Fruit fly (Drosophila melanogaster): Measurements from ENCODE around the gene ND-13B.

The ND-13B gene

DNA sequence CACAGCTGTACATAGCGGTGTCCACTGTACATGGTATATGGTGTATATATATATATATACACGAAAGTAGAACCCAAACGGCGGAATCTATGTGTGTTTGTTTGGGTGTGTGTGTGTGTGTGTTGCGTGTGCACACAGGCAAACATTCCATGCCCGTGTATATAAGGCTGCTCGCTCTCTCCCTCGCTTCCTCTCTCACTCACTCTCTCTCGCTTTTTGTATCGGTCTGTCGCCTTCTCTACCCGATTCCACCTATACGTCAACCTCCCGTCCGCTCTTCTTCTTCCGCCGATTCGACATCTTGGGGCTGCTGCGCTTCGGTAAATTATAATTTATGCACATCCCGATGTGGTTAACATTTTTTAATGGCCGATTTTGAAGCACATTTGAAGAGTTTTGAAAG lies 19.8 kb downstream of the ND-13B start (continued):
- TF ChIP-seq Eip74EF (GFP tag; optimal IDR thresholded peaks at IDR 0.05) (no peak), Ssrp (tag; optimal IDR thresholded peaks at IDR 0.05) (no peak), CG13123 (GFP tag; optimal IDR thresholded peaks at IDR 0.05) (no peak), CG2202 (tag; optimal IDR thresholded peaks at IDR 0.05) (no peak), BtbVII (GFP tag; optimal IDR thresholded peaks at IDR 0.05) (no peak), CG7745 (tag; optimal IDR thresholded peaks at IDR 0.05) (no peak), CG7556 (GFP tag; optimal IDR thresholded peaks at IDR 0.05) (no peak), CG12769 (tag; optimal IDR thresholded peaks at IDR 0.05) (peak; percentile 58), NC2α (GFP tag; optimal IDR thresholded peaks at IDR 0.05) (no peak), gro (GFP tag; optimal IDR thresholded peaks at IDR 0.05) (no peak), CG10543 (GFP tag; optimal IDR thresholded peaks at IDR 0.05) (no peak), CG2678 (tag; optimal IDR thresholded peaks at IDR 0.05) (no peak), CG15479 (GFP tag; optimal IDR thresholded peaks at IDR 0.05) (peak; percentile 11), Atf6 (GFP tag; IDR thresholded peaks at IDR 0.05) (no peak), hbn (GFP tag; IDR thresholded peaks at IDR 0.05; ENCODE audit: partially characterized antibody) (no peak), Gsc (GFP tag; IDR thresholded peaks at IDR 0.05) (no peak), BEAF-32 (GFP tag; optimal IDR thresholded peaks at IDR 0.05) (no peak), CG2712 (tag; optimal IDR thresholded peaks at IDR 0.05) (no peak), danr (GFP tag; IDR thresholded peaks at IDR 0.05) (no peak), CG17568 (GFP tag; optimal IDR thresholded peaks at IDR 0.05) (no peak), CG2199 (GFP tag; IDR thresholded peaks at IDR 0.05) (peak; percentile 42; the same call in 1 of the 3 replicates), CG11560 (tag; IDR thresholded peaks at IDR 0.05) (no peak), CG43689 (GFP tag; IDR thresholded peaks at IDR 0.05) (no peak), zfh2 (GFP tag; optimal IDR thresholded peaks at IDR 0.05) (no peak), lilli (GFP tag; optimal IDR thresholded peaks at IDR 0.05) (no peak), Sry-β (GFP tag; optimal IDR thresholded peaks at IDR 0.05) (no peak), zfh1 (GFP tag; IDR thresholded peaks at IDR 0.05) (no peak), CG12104 (GFP tag; optimal IDR thresholded peaks at IDR 0.05) (no peak), CoRest (tag; optimal IDR thresholded peaks at IDR 0.05) (no peak), CG30431 (GFP tag; optimal IDR thresholded peaks at IDR 0.05) (no peak), CG1832 (GFP tag; optimal IDR thresholded peaks at IDR 0.05) (peak; percentile 75), NfI (GFP tag; optimal IDR thresholded peaks at IDR 0.05) (no peak), sob (GFP tag; IDR thresholded peaks at IDR 0.05) (no peak), Fer3 (tag; optimal IDR thresholded peaks at IDR 0.05) (no peak), sna (GFP tag; IDR thresholded peaks at IDR 0.05; ENCODE audit: partially characterized antibody) (no peak), CG9876 (GFP tag; optimal IDR thresholded peaks at IDR 0.05) (no peak), CG15514 (GFP tag; optimal IDR thresholded peaks at IDR 0.05) (no peak), stwl (tag; optimal IDR thresholded peaks at IDR 0.05) (peak; percentile 2), repo (GFP tag; optimal IDR thresholded peaks at IDR 0.05) (no peak), MBD-R2 (GFP tag; IDR thresholded peaks at IDR 0.05) (no peak), NC2β (GFP tag; optimal IDR thresholded peaks at IDR 0.05) (no peak), dm (GFP tag; optimal IDR thresholded peaks at IDR 0.05) (no peak), Camta (GFP tag; optimal IDR thresholded peaks at IDR 0.05) (no peak), CG11723 (GFP tag; optimal IDR thresholded peaks at IDR 0.05) (no peak), amos (GFP tag; IDR thresholded peaks at IDR 0.05; ENCODE audit: partially characterized antibody) (no peak), Ptx1 (GFP tag; IDR thresholded peaks at IDR 0.05) (no peak), Med (GFP tag) (peak; percentile 39), CG10959 (GFP tag; IDR thresholded peaks at IDR 0.05) (no peak), Trl (optimal IDR thresholded peaks at IDR 0.05) (peak; percentile 79 to 85), Trl (GFP tag; optimal IDR thresholded peaks at IDR 0.05) (no peak), Optix (GFP tag; IDR thresholded peaks at IDR 0.05) (no peak), CG15696 (tag; optimal IDR thresholded peaks at IDR 0.05) (no peak)
